Fruit fly (Drosophila melanogaster): ENCODE data around the gene ND-MNLL.

dm6 chrX:7938482-7938804 is 44.8 kb upstream of the ND-MNLL start:
- TF ChIP-seq jim (GFP tag; optimal IDR thresholded peaks at IDR 0.05) (no peak), dl (GFP tag; optimal IDR thresholded peaks at IDR 0.05; ENCODE audit: insufficient read depth in 1 of 2, partially characterized antibody in 2 of 2) (no peak), Hr83 (GFP tag; optimal IDR thresholded peaks at IDR 0.05; ENCODE audit: poor library complexity, severe bottlenecking) (no peak), pan (optimal IDR thresholded peaks at IDR 0.05) (no peak), GATAd (GFP tag; optimal IDR thresholded peaks at IDR 0.05) (no peak), psq (GFP tag; optimal IDR thresholded peaks at IDR 0.05) (no peak), lola (GFP tag; optimal IDR thresholded peaks at IDR 0.05) (no peak), Dif (GFP tag; optimal IDR thresholded peaks at IDR 0.05; ENCODE audit: partially characterized antibody) (no peak), sv (GFP tag; optimal IDR thresholded peaks at IDR 0.05) (no peak), usp (GFP tag; optimal IDR thresholded peaks at IDR 0.05) (no peak), Jra (GFP tag; optimal IDR thresholded peaks at IDR 0.05) (no peak), HLH106 (tag; optimal IDR thresholded peaks at IDR 0.05) (no peak)

Data from whole organism, wandering third instar larva.